Worm (Caenorhabditis elegans) whole organism, late embryonic: ENCODE results near the gene mks-1.

Source experiments
- ceh-18 ChIP-seq: sonication (generic microtip); optimal IDR thresholded peaks from 2 replicates; lab custom pipeline; 2016; ENCODE audit warnings: missing genetic modification characterization, missing compliant biosample characterization
- ceh-19 ChIP-seq: fragments of 200-800 bp; sonication (Bioruptor generic); optimal IDR thresholded peaks from 2 replicates; lab custom pipeline; 2018; ENCODE audit warnings: mild to moderate bottlenecking, missing genetic modification characterization, missing compliant biosample characterization
- dve-1 ChIP-seq: sonication (generic microtip); optimal IDR thresholded peaks from 2 replicates; lab custom pipeline; 2017; ENCODE audit warnings: antibody characterized with exemption, mild to moderate bottlenecking, missing genetic modification characterization, missing compliant biosample characterization
- ets-4 ChIP-seq: sonication (generic microtip); optimal IDR thresholded peaks from 2 replicates; lab custom pipeline; 2016; ENCODE audit warnings: missing genetic modification characterization, missing compliant biosample characterization
- lin-11 ChIP-seq: fragments of 200-800 bp; sonication (Bioruptor generic); optimal IDR thresholded peaks from 2 replicates; lab custom pipeline; 2018; ENCODE audit warnings: mild to moderate bottlenecking, missing genetic modification characterization, missing compliant biosample characterization
- nhr-11 ChIP-seq: fragments of 150-350 bp; optimal IDR thresholded peaks from 2 replicates; lab custom pipeline; 2014; ENCODE audit warnings: missing biosample characterization, missing genetic modification characterization
- nhr-232 ChIP-seq: sonication (generic microtip); optimal IDR thresholded peaks from 2 replicates; lab custom pipeline; 2016; ENCODE audit warnings: missing genetic modification characterization, missing compliant biosample characterization
- pag-3 ChIP-seq: sonication (generic microtip); optimal IDR thresholded peaks from 2 replicates; lab custom pipeline; 2016; ENCODE audit warnings: missing compliant biosample characterization, missing genetic modification characterization, borderline replicate concordance
- pqm-1 ChIP-seq: sonication (generic microtip); optimal IDR thresholded peaks from 2 replicates; lab custom pipeline; 2016; ENCODE audit warnings: missing genetic modification characterization, missing compliant biosample characterization
- ttx-3 ChIP-seq: sonication (generic microtip); optimal IDR thresholded peaks from 2 replicates; lab custom pipeline; 2016; ENCODE audit warnings: missing genetic modification reagents, missing genetic modification characterization, missing compliant biosample characterization
- ztf-16 ChIP-seq: sonication (generic microtip); optimal IDR thresholded peaks from 2 replicates; lab custom pipeline; 2017; ENCODE audit warnings: missing genetic modification characterization, missing compliant biosample characterization

ce11 chrIII:3165309-3165708, 20.8 kb upstream of the mks-1 start, which contains the start of gene R148.5:
- TF ChIP-seq ceh-18 (tag; lab: Kevin White, UChicago) (no peak), pag-3 (no peak), ttx-3 (tag; lab: Kevin White, UChicago) (no peak), nhr-11 (tag; lab: Kevin White, UChicago) (no peak), dve-1 (no peak), ets-4 (tag; lab: Kevin White, UChicago) (no peak), nhr-232 (tag; lab: Kevin White, UChicago) (no peak), ztf-16 (tag; lab: Kevin White, UChicago) (no peak), ceh-19 (no peak), pqm-1 (tag; lab: Kevin White, UChicago) (no peak), lin-11 (tag; lab: Kevin White, UChicago) (no peak)
